Fruit fly (Drosophila melanogaster) whole organism, embryonic: ENCODE measurements around the gene fz.

ENCODE experiments used
- ATbp ChIP-seq: fragments of 200-800 bp; sonication (Bioruptor generic); optimal IDR thresholded peaks from 2 replicates; lab custom pipeline; 2017; ENCODE audit warnings: missing biosample characterization, mild to moderate bottlenecking, missing genetic modification characterization, missing genetic modification reagents
- CG10147 ChIP-seq: fragments of 200-800 bp; sonication (Bioruptor generic); optimal IDR thresholded peaks from 2 replicates; lab custom pipeline; 2019; ENCODE audit warnings: missing biosample characterization, mild to moderate bottlenecking, missing genetic modification characterization, moderate library complexity
- CG1602 ChIP-seq: fragments of 200-800 bp; sonication (Bioruptor generic); optimal IDR thresholded peaks from 3 replicates; lab custom pipeline; 2016; ENCODE audit warnings: missing biosample characterization, missing genetic modification characterization
- CG17359 ChIP-seq: fragments of 200-800 bp; sonication (Bioruptor generic); optimal IDR thresholded peaks from 3 replicates; lab custom pipeline; 2018; ENCODE audit warnings: missing biosample characterization, mild to moderate bottlenecking, missing genetic modification characterization, moderate library complexity
- CG30431 ChIP-seq: fragments of 200-800 bp; sonication (Bioruptor generic); optimal IDR thresholded peaks from 2 replicates; lab custom pipeline; 2017; ENCODE audit warnings: missing biosample characterization, missing genetic modification characterization
- CG3281 ChIP-seq: fragments of 200-800 bp; sonication (Bioruptor generic); optimal IDR thresholded peaks from 3 replicates; lab custom pipeline; 2017; ENCODE audit warnings: missing biosample characterization, mild to moderate bottlenecking, missing genetic modification characterization
- CG4820 ChIP-seq: fragments of 200-800 bp; sonication (Bioruptor generic); optimal IDR thresholded peaks from 3 replicates; lab custom pipeline; 2016; ENCODE audit warnings: missing biosample characterization, missing genetic modification characterization
- CG5953 ChIP-seq: fragments of 200-800 bp; sonication (Bioruptor generic); IDR thresholded peaks from 2 replicates; pipeline ENCODE4 v1.3.6; 2022; ENCODE audit warnings: missing biosample characterization, missing genetic modification characterization
- CG6765 ChIP-seq: fragments of 200-800 bp; sonication (Bioruptor generic); optimal IDR thresholded peaks from 3 replicates; lab custom pipeline; 2017; ENCODE audit warnings: missing biosample characterization, mild to moderate bottlenecking, missing genetic modification characterization
- CG7357 ChIP-seq: fragments of 200-800 bp; sonication (Bioruptor generic); IDR thresholded peaks from 3 replicates; pipeline ENCODE4 v1.3.6; 2022; ENCODE audit warnings: missing biosample characterization, missing genetic modification characterization
- CG7928 ChIP-seq: fragments of 200-800 bp; sonication (Bioruptor generic); optimal IDR thresholded peaks from 2 replicates; lab custom pipeline; 2017; ENCODE audit warnings: missing biosample characterization, mild to moderate bottlenecking, missing genetic modification characterization
- CG8388 ChIP-seq: fragments of 200-800 bp; sonication (Bioruptor generic); optimal IDR thresholded peaks from 2 replicates; lab custom pipeline; 2019; ENCODE audit warnings: missing biosample characterization, mild to moderate bottlenecking, missing genetic modification characterization, moderate library complexity
- Camta ChIP-seq: fragments of 200-800 bp; sonication (Bioruptor generic); optimal IDR thresholded peaks from 2 replicates; lab custom pipeline; 2016; ENCODE audit warnings: missing biosample characterization, missing genetic modification characterization
- CkIIα-i1 ChIP-seq: fragments of 200-800 bp; sonication (Bioruptor generic); IDR thresholded peaks from 2 replicates; pipeline ENCODE4 v1.3.6; 2022; ENCODE audit warnings: missing biosample characterization, missing genetic modification characterization
- Dll ChIP-seq: fragments of 200-800 bp; sonication (Bioruptor generic); IDR thresholded peaks from 4 replicates; pipeline ENCODE4 v1.3.6; 2022; ENCODE audit warnings: missing biosample characterization, missing genetic modification characterization; ENCODE audit not compliant: partially characterized antibody
- HmgZ ChIP-seq: fragments of 200-800 bp; sonication (Bioruptor generic); optimal IDR thresholded peaks from 2 replicates; lab custom pipeline; 2018; ENCODE audit warnings: missing biosample characterization, mild to moderate bottlenecking, missing genetic modification characterization
- Myb ChIP-seq: fragments of 200-800 bp; sonication (Bioruptor generic); optimal IDR thresholded peaks from 2 replicates; lab custom pipeline; 2016; ENCODE audit warnings: missing biosample characterization, missing genetic modification characterization
- NFAT ChIP-seq: fragments of 200-800 bp; sonication (Bioruptor generic); IDR thresholded peaks from 2 replicates; pipeline ENCODE4 v1.3.6; 2022; ENCODE audit warnings: missing biosample characterization, missing genetic modification characterization
- NK7.1 ChIP-seq: fragments of 200-800 bp; sonication (Bioruptor generic); optimal IDR thresholded peaks from 3 replicates; lab custom pipeline; 2016; ENCODE audit warnings: missing biosample characterization, missing genetic modification characterization
- Neu2 ChIP-seq: fragments of 200-800 bp; sonication (Bioruptor generic); optimal IDR thresholded peaks from 3 replicates; lab custom pipeline; 2016; ENCODE audit warnings: missing biosample characterization, missing genetic modification characterization, borderline replicate concordance
- Nf-YB ChIP-seq: fragments of 200-800 bp; sonication (Bioruptor generic); optimal IDR thresholded peaks from 3 replicates; lab custom pipeline; 2019; ENCODE audit warnings: missing biosample characterization, mild to moderate bottlenecking, missing genetic modification characterization, moderate library complexity
- Oli ChIP-seq: fragments of 200-800 bp; sonication (Bioruptor generic); optimal IDR thresholded peaks from 2 replicates; lab custom pipeline; 2018; ENCODE audit warnings: missing biosample characterization, mild to moderate bottlenecking, missing genetic modification characterization, moderate library complexity
- Ptx1 ChIP-seq: fragments of 200-800 bp; sonication (Bioruptor generic); IDR thresholded peaks from 2 replicates; pipeline ENCODE4 v1.3.6; 2022; ENCODE audit warnings: missing biosample characterization, missing genetic modification characterization
- Sox100B ChIP-seq: fragments of 200-800 bp; sonication (Bioruptor generic); optimal IDR thresholded peaks from 3 replicates; lab custom pipeline; 2018; ENCODE audit warnings: missing biosample characterization, mild to moderate bottlenecking, missing genetic modification characterization
- Sox102F ChIP-seq: fragments of 200-800 bp; sonication (Bioruptor generic); optimal IDR thresholded peaks from 2 replicates; lab custom pipeline; 2018; ENCODE audit warnings: missing biosample characterization, mild to moderate bottlenecking, missing genetic modification characterization, moderate library complexity
- Ssrp ChIP-seq: fragments of 200-800 bp; sonication (Bioruptor generic); optimal IDR thresholded peaks from 2 replicates; lab custom pipeline; 2018; ENCODE audit warnings: missing biosample characterization, mild to moderate bottlenecking, missing genetic modification characterization, moderate library complexity
- Taf1 ChIP-seq: fragments of 200-800 bp; sonication (Bioruptor generic); IDR thresholded peaks from 2 replicates; pipeline ENCODE4 v1.3.6; 2022; ENCODE audit warnings: missing biosample characterization, missing genetic modification characterization
- Usf ChIP-seq: fragments of 200-800 bp; sonication (Bioruptor generic); optimal IDR thresholded peaks from 2 replicates; lab custom pipeline; 2017; ENCODE audit warnings: missing genotype, missing biosample characterization, missing genetic modification characterization
- ac ChIP-seq: fragments of 200-800 bp; sonication (Bioruptor generic); optimal IDR thresholded peaks from 3 replicates; lab custom pipeline; 2017; ENCODE audit warnings: missing biosample characterization, mild to moderate bottlenecking, missing genetic modification characterization
- az2 ChIP-seq: fragments of 200-800 bp; sonication (Bioruptor generic); optimal IDR thresholded peaks from 3 replicates; lab custom pipeline; 2016; ENCODE audit warnings: missing biosample characterization, missing genetic modification characterization
- chinmo ChIP-seq: fragments of 200-800 bp; sonication (Bioruptor generic); IDR thresholded peaks from 4 replicates; pipeline ENCODE4 v1.3.6; 2022; ENCODE audit warnings: missing biosample characterization, missing genetic modification characterization; ENCODE audit not compliant: partially characterized antibody
- disco-r ChIP-seq: fragments of 200-800 bp; sonication (Bioruptor generic); optimal IDR thresholded peaks from 2 replicates; lab custom pipeline; 2016; ENCODE audit warnings: missing biosample characterization, missing genetic modification characterization
- ems ChIP-seq: fragments of 200-800 bp; sonication (Bioruptor generic); optimal IDR thresholded peaks from 3 replicates; lab custom pipeline; 2016; ENCODE audit warnings: missing biosample characterization, missing genetic modification characterization
- eve ChIP-seq, 2 experiments: fragments of >200 bp; optimal IDR thresholded peaks; 2 replicates each; lab custom pipeline; 2017; ENCODE audit warnings: missing biosample characterization in 2 of 2, missing genetic modification characterization in 2 of 2
- fd102C ChIP-seq: fragments of 200-800 bp; sonication (Bioruptor generic); optimal IDR thresholded peaks from 2 replicates; lab custom pipeline; 2018; ENCODE audit warnings: missing biosample characterization, mild to moderate bottlenecking, missing genetic modification characterization, moderate library complexity
- fd64A ChIP-seq: fragments of 200-800 bp; sonication (Bioruptor generic); optimal IDR thresholded peaks from 3 replicates; lab custom pipeline; 2018; ENCODE audit warnings: missing biosample characterization, mild to moderate bottlenecking, missing genetic modification characterization
- fd96Cb ChIP-seq: fragments of 200-800 bp; sonication (Bioruptor generic); optimal IDR thresholded peaks from 2 replicates; lab custom pipeline; 2018; ENCODE audit warnings: missing biosample characterization, mild to moderate bottlenecking, missing genetic modification characterization, moderate library complexity
- hkb ChIP-seq, 2 experiments: fragments of 200-800 bp in 1 of 2; fragments of >200 bp in 1 of 2; sonication (Bioruptor generic) in 1 of 2; IDR thresholded peaks in 1 of 2; optimal IDR thresholded peaks in 1 of 2; 2 replicates each; pipeline versions ENCODE4 v1.3.6 to Lab custom; 2017 to 2022; ENCODE audit warnings: missing biosample characterization in 1 of 2, missing genetic modification characterization in 1 of 2
- jumu ChIP-seq: fragments of 200-800 bp; sonication (Bioruptor generic); optimal IDR thresholded peaks from 3 replicates; lab custom pipeline; 2016; ENCODE audit warnings: missing biosample characterization, missing genetic modification characterization
- lbe ChIP-seq: fragments of 200-800 bp; sonication (Bioruptor generic); optimal IDR thresholded peaks from 2 replicates; lab custom pipeline; 2016; ENCODE audit warnings: missing biosample characterization, mild to moderate bottlenecking, missing genetic modification characterization
- lov ChIP-seq, 2 experiments: fragments of 200-800 bp in 1 of 2; fragments of >200 bp in 1 of 2; sonication (Bioruptor generic) in 1 of 2; IDR thresholded peaks in 1 of 2; optimal IDR thresholded peaks in 1 of 2; 2 replicates in 1 of 2; 3 replicates in 1 of 2; pipeline versions ENCODE4 v1.3.6 to Lab custom; 2017 to 2022; ENCODE audit warnings: missing biosample characterization in 1 of 2, missing genetic modification characterization in 1 of 2
- mam ChIP-seq: fragments of 200-800 bp; sonication (Bioruptor generic); optimal IDR thresholded peaks from 3 replicates; lab custom pipeline; 2016; ENCODE audit warnings: missing biosample characterization, missing genetic modification characterization
- mld ChIP-seq: fragments of 200-800 bp; sonication (Bioruptor generic); IDR thresholded peaks from 3 replicates; pipeline ENCODE4 v1.3.6; 2022; ENCODE audit warnings: missing biosample characterization, missing genetic modification characterization; ENCODE audit not compliant: partially characterized antibody
- oc ChIP-seq: fragments of 200-800 bp; sonication (Bioruptor generic); optimal IDR thresholded peaks from 2 replicates; lab custom pipeline; 2018; ENCODE audit warnings: missing biosample characterization, mild to moderate bottlenecking, missing genetic modification characterization, moderate library complexity
- p53 ChIP-seq: fragments of 200-800 bp; sonication (Bioruptor generic); optimal IDR thresholded peaks from 2 replicates; lab custom pipeline; 2016; ENCODE audit warnings: missing biosample characterization, missing genetic modification characterization
- pum ChIP-seq: fragments of 200-800 bp; sonication (Bioruptor generic); optimal IDR thresholded peaks from 2 replicates; lab custom pipeline; 2016; ENCODE audit warnings: missing biosample characterization, missing genetic modification characterization
- slp2 ChIP-seq: fragments of 200-800 bp; sonication (Bioruptor generic); optimal IDR thresholded peaks from 2 replicates; lab custom pipeline; 2016; ENCODE audit warnings: missing biosample characterization, missing genetic modification characterization
- sna ChIP-seq: fragments of 200-800 bp; sonication (Bioruptor generic); IDR thresholded peaks from 2 replicates; pipeline ENCODE4 v1.3.6; 2022; ENCODE audit warnings: missing biosample characterization, missing genetic modification characterization; ENCODE audit not compliant: partially characterized antibody
- tin ChIP-seq: fragments of 200-800 bp; sonication (Bioruptor generic); optimal IDR thresholded peaks from 3 replicates; lab custom pipeline; 2016; ENCODE audit warnings: missing biosample characterization, missing genetic modification characterization
- zfh1 ChIP-seq: fragments of 200-800 bp; sonication (Bioruptor generic); IDR thresholded peaks from 3 replicates; pipeline ENCODE4 v1.3.6; 2022; ENCODE audit warnings: missing biosample characterization, missing genetic modification characterization

Gene fz

DNA sequence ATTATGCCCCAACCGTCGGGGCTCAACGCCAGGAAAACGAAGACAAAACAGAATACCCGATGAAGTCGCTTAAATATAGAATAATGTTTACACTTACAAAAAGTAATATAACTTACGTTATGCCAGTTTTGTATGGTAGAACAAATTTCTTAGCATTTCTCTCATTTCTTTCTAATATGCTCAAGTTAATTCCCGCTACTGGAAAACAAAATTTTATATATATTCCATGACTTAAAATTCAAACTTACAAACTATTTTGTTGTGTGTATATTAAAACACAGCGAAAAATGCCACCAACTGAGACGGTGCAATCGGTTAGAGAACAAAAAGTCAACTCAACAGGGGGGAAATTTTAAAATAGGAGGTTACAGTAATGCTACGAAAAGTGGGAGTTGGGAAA lies 23.3 kb downstream of the fz start (continued):
- TF ChIP-seq chinmo (GFP tag; lab: Robert Waterston, UW) (no peak), mam (GFP tag; lab: Kevin White, UChicago) (peak; percentile 22), sna (no peak), Neu2 (no peak), CG7357 (0 out of 3 replicates have a peak, but pooled peaks have one; percentile 54), ems (GFP tag; lab: Kevin White, UChicago) (no peak), CG17359 (tag; lab: Kevin White, UChicago) (peak; percentile 72), Dll (GFP tag; lab: Robert Waterston, UW) (no peak), fd64A (GFP tag; lab: Kevin White, UChicago) (peak; percentile 50), Usf (no peak), CG7928 (no peak), lov (optimal IDR thresholded peaks at IDR 0.05; lab: Kevin White, UChicago) (no peak), lov (GFP tag; IDR thresholded peaks at IDR 0.05; lab: Robert Waterston, UW) (peak; percentile 58; the same call in 1 of the 3 replicates), jumu (GFP tag; lab: Kevin White, UChicago) (peak; percentile 3), Camta (peak; percentile 62), Ptx1 (GFP tag; lab: Robert Waterston, UW) (peak; percentile 77), ATbp (GFP tag; lab: Kevin White, UChicago) (peak; percentile 63), CG10147 (GFP tag; lab: Kevin White, UChicago) (peak; percentile 59), p53 (GFP tag; lab: Kevin White, UChicago) (no peak), Sox100B (GFP tag; lab: Kevin White, UChicago) (peak; percentile 72), CG3281 (GFP tag; lab: Kevin White, UChicago) (peak; percentile 43), az2 (GFP tag; lab: Kevin White, UChicago) (peak; percentile 63), NFAT (GFP tag; lab: Robert Waterston, UW) (no peak), Taf1 (no peak), eve (GFP tag; optimal IDR thresholded peaks at IDR 0.05; lab: Kevin White, UChicago) (peak in 1 of 2 experiments; percentile 53), NK7.1 (GFP tag; lab: Kevin White, UChicago) (peak; percentile 45), fd96Cb (peak; percentile 84), Nf-YB (GFP tag; lab: Kevin White, UChicago) (peak; percentile 45), HmgZ (no peak), CG30431 (peak; percentile 43), ac (GFP tag; lab: Kevin White, UChicago) (no peak), CG4820 (GFP tag; lab: Kevin White, UChicago) (peak; percentile 67), Oli (tag; lab: Kevin White, UChicago) (peak; percentile 73), mld (GFP tag; lab: Robert Waterston, UW) (no peak), oc (peak; percentile 59), CG6765 (GFP tag; lab: Kevin White, UChicago) (peak; percentile 38), CG8388 (GFP tag; lab: Kevin White, UChicago) (peak; percentile 72), zfh1 (GFP tag; lab: Robert Waterston, UW) (peak; percentile 85), Myb (peak; percentile 10), disco-r (GFP tag; lab: Kevin White, UChicago) (no peak), CG5953 (GFP tag; lab: Robert Waterston, UW) (no peak), slp2 (peak; percentile 49), CkIIα-i1 (no peak), lbe (no peak), hkb (optimal IDR thresholded peaks at IDR 0.05; lab: Kevin White, UChicago) (no peak), hkb (GFP tag; IDR thresholded peaks at IDR 0.05; lab: Robert Waterston, UW) (peak; percentile 76), tin (GFP tag; lab: Kevin White, UChicago) (peak; percentile 66), Ssrp (tag; lab: Kevin White, UChicago) (peak; percentile 62), CG1602 (GFP tag; lab: Kevin White, UChicago) (peak; percentile 37), pum (GFP tag; lab: Kevin White, UChicago) (peak; percentile 60), Sox102F (GFP tag; lab: Kevin White, UChicago) (peak; percentile 70), fd102C (GFP tag; lab: Kevin White, UChicago) (no peak)
